Worm (Caenorhabditis elegans) whole organism, midembryonic: ENCODE results near the gene idpp-8.

ENCODE experiments used
- T22C8.4 ChIP-seq: fragments of 200-800 bp; sonication (Bioruptor generic); IDR thresholded peaks from 2 replicates; pipeline ENCODE4 v1.3.6; 2022; ENCODE audit warnings: missing genetic modification characterization, missing compliant biosample characterization
- flt-1 ChIP-seq: fragments of 200-800 bp; sonication (Bioruptor generic); IDR thresholded peaks from 2 replicates; pipeline ENCODE4 v1.3.6; 2022; ENCODE audit warnings: missing genetic modification characterization, missing compliant biosample characterization
- klf-2 ChIP-seq: fragments of 200-800 bp; sonication (Bioruptor generic); conservative IDR thresholded peaks from 2 replicates; pipeline ENCODE4 v1.3.6; 2022; ENCODE audit warnings: missing genetic modification reagents, missing genetic modification characterization, missing compliant biosample characterization
- med-1 ChIP-seq: sonication (generic microtip); optimal IDR thresholded peaks from 2 replicates; lab custom pipeline; 2017; ENCODE audit warnings: missing genetic modification characterization, mild to moderate bottlenecking, missing compliant biosample characterization, antibody characterized with exemption, missing genetic modification reagents; ENCODE audit not compliant: insufficient read depth
- tab-1 ChIP-seq: fragments of 200-800 bp; sonication (Bioruptor generic); IDR thresholded peaks from 2 replicates; pipeline ENCODE4 v1.3.6; 2022; ENCODE audit warnings: missing genetic modification characterization, missing compliant biosample characterization
- ztf-29 ChIP-seq: fragments of 200-800 bp; sonication (Bioruptor generic); IDR thresholded peaks from 2 replicates; pipeline ENCODE4 v1.3.6; 2022; ENCODE audit warnings: missing genetic modification reagents, missing genetic modification characterization, missing compliant biosample characterization

ce11 chrII:10350487-10350886 lies 35.1 kb downstream of the idpp-8 start, which contains the start of gene C07E3.9:
- no peak for TF ChIP-seq klf-2
- no peak for TF ChIP-seq flt-1
- no peak for TF ChIP-seq tab-1 (GFP tag; lab: Robert Waterston, UW)
- TF ChIP-seq T22C8.4 (GFP tag; lab: Robert Waterston, UW), result no peak
- no peak for TF ChIP-seq ztf-29 (GFP tag; lab: Robert Waterston, UW)
- no peak for TF ChIP-seq med-1
